Fruit fly (Drosophila melanogaster) whole organism, prepupa: ENCODE data around the gene CG32022.

Experiments
- Blimp-1 ChIP-seq: fragments of 200-800 bp; sonication (Bioruptor generic); optimal IDR thresholded peaks from 3 replicates; lab custom pipeline; 2017; ENCODE audit warnings: missing biosample characterization, missing genetic modification characterization, mild to moderate bottlenecking, moderate library complexity, missing genetic modification reagents
- CG11902 ChIP-seq: fragments of 200-800 bp; sonication (Bioruptor generic); optimal IDR thresholded peaks from 3 replicates; lab custom pipeline; 2016; ENCODE audit warnings: missing biosample characterization, missing genetic modification characterization
- CG3919 ChIP-seq: fragments of 200-800 bp; sonication (Bioruptor generic); optimal IDR thresholded peaks from 3 replicates; lab custom pipeline; 2016; ENCODE audit warnings: missing biosample characterization, missing genetic modification characterization
- CG6792 ChIP-seq: fragments of 200-800 bp; sonication (Bioruptor generic); optimal IDR thresholded peaks from 3 replicates; lab custom pipeline; 2016; ENCODE audit warnings: missing biosample characterization, missing genetic modification characterization
- CG8319 ChIP-seq: fragments of 200-800 bp; sonication (Bioruptor generic); optimal IDR thresholded peaks from 3 replicates; lab custom pipeline; 2016; ENCODE audit warnings: missing biosample characterization, missing genetic modification characterization
- Lpt ChIP-seq: fragments of 200-800 bp; sonication (Bioruptor generic); optimal IDR thresholded peaks from 3 replicates; lab custom pipeline; 2016; ENCODE audit warnings: missing biosample characterization, missing genetic modification characterization
- OdsH ChIP-seq: fragments of 200-800 bp; sonication (Bioruptor generic); optimal IDR thresholded peaks from 3 replicates; lab custom pipeline; 2016; ENCODE audit warnings: missing biosample characterization, missing genetic modification characterization
- Sox102F ChIP-seq: fragments of 200-800 bp; sonication (Bioruptor generic); optimal IDR thresholded peaks from 2 replicates; lab custom pipeline; 2016; ENCODE audit warnings: missing biosample characterization, mild to moderate bottlenecking, missing genetic modification characterization
- Sox15 ChIP-seq: fragments of 200-800 bp; sonication (Bioruptor generic); optimal IDR thresholded peaks from 3 replicates; lab custom pipeline; 2016; ENCODE audit warnings: missing biosample characterization, missing genetic modification characterization
- achi ChIP-seq: fragments of 200-800 bp; sonication (Bioruptor generic); optimal IDR thresholded peaks from 3 replicates; lab custom pipeline; 2016; ENCODE audit warnings: missing biosample characterization, missing genetic modification characterization
- fd85E ChIP-seq: fragments of 200-800 bp; sonication (Bioruptor generic); optimal IDR thresholded peaks from 3 replicates; lab custom pipeline; 2016; ENCODE audit warnings: missing biosample characterization, missing genetic modification characterization
- svp ChIP-seq: fragments of 200-800 bp; sonication (Bioruptor generic); peaks from one replicate; lab custom pipeline; 2016; ENCODE audit warnings: missing biosample characterization, missing genetic modification characterization
- vri ChIP-seq: fragments of 200-800 bp; sonication (Bioruptor generic); optimal IDR thresholded peaks from 3 replicates; lab custom pipeline; 2016; ENCODE audit warnings: missing biosample characterization, mild to moderate bottlenecking, missing genetic modification characterization

DNA sequence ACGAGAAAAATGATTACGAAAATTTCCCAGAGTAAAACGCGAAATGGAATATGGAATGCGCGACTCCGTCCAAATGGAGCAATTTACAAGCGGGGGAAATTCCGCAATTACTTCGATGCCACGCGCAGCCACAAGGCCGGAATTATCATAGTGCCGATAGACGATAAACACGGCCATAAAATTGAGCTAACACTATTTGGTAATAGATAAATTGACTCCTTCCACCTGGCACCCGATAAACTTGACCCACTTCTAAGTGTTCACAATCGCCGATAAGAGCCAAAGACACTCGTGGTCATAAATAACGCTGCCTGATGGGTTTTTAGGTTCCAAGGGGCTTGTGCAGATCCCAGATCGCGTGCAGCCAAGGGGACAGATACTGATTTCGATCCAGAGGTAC lies 14.0 kb downstream of the CG32022 start:
- TF ChIP-seq CG6792 (GFP tag; lab: Kevin White, UChicago) (no peak), CG3919 (GFP tag; lab: Kevin White, UChicago) (no peak), achi (GFP tag; lab: Kevin White, UChicago) (no peak), OdsH (no peak), vri (GFP tag; lab: Kevin White, UChicago) (no peak), Blimp-1 (GFP tag; lab: Kevin White, UChicago) (no peak), Sox102F (GFP tag; lab: Kevin White, UChicago) (no peak), fd85E (no peak), Sox15 (GFP tag; lab: Kevin White, UChicago) (no peak), svp (GFP tag; lab: Kevin White, UChicago) (no peak), CG8319 (GFP tag; lab: Kevin White, UChicago) (no peak), CG11902 (GFP tag; lab: Kevin White, UChicago) (no peak), Lpt (GFP tag; lab: Kevin White, UChicago) (no peak)
